Fruit fly (Drosophila melanogaster) whole organism, embryonic: Measurements from ENCODE around the gene SIFaR.
A peak's percentile ranks its signal among the peaks of the same experiment; 100 is the strongest.

Source experiments
- Atf-2 ChIP-seq: fragments of 200-800 bp; sonication (Bioruptor generic); optimal IDR thresholded peaks from 2 replicates; lab custom pipeline; 2016; ENCODE audit warnings: missing biosample characterization, missing genetic modification characterization
- Bgb ChIP-seq: fragments of 200-800 bp; sonication (Bioruptor generic); IDR thresholded peaks from 2 replicates; pipeline ENCODE4 v1.3.6; 2022; ENCODE audit warnings: missing biosample characterization, missing genetic modification characterization; ENCODE audit not compliant: partially characterized antibody
- CG1024 ChIP-seq: fragments of 200-800 bp; sonication (Bioruptor generic); IDR thresholded peaks from 2 replicates; pipeline ENCODE4 v1.3.6; 2022; ENCODE audit warnings: missing biosample characterization, missing genetic modification characterization
- CG11456 ChIP-seq: fragments of 200-800 bp; sonication (Bioruptor generic); IDR thresholded peaks from 3 replicates; pipeline ENCODE4 v1.3.6; 2022; ENCODE audit warnings: missing biosample characterization, missing genetic modification characterization
- CG11560 ChIP-seq: fragments of 200-800 bp; sonication (Bioruptor generic); IDR thresholded peaks from 3 replicates; pipeline ENCODE4 v1.3.6; 2022; ENCODE audit warnings: missing biosample characterization, missing genetic modification characterization
- CG12299 ChIP-seq: fragments of 200-800 bp; sonication (Bioruptor generic); optimal IDR thresholded peaks from 2 replicates; lab custom pipeline; 2018; ENCODE audit warnings: missing biosample characterization, mild to moderate bottlenecking, missing genetic modification characterization
- CG12744 ChIP-seq: fragments of 200-800 bp; sonication (Bioruptor generic); optimal IDR thresholded peaks from 2 replicates; lab custom pipeline; 2016; ENCODE audit warnings: missing biosample characterization, missing genetic modification characterization
- CG13624 ChIP-seq: fragments of 200-800 bp; sonication (Bioruptor generic); optimal IDR thresholded peaks from 2 replicates; lab custom pipeline; 2016; ENCODE audit warnings: missing biosample characterization, missing genetic modification characterization
- CG14965 ChIP-seq: fragments of 200-800 bp; sonication (Bioruptor generic); optimal IDR thresholded peaks from 2 replicates; lab custom pipeline; 2016; ENCODE audit warnings: missing biosample characterization, missing genetic modification characterization, borderline replicate concordance
- CG15011 ChIP-seq: fragments of 200-800 bp; sonication (Bioruptor generic); optimal IDR thresholded peaks from 3 replicates; lab custom pipeline; 2018; ENCODE audit warnings: missing biosample characterization, mild to moderate bottlenecking, missing genetic modification characterization
- CG1529 ChIP-seq: fragments of 200-800 bp; sonication (Bioruptor generic); optimal IDR thresholded peaks from 3 replicates; lab custom pipeline; 2018; ENCODE audit warnings: missing biosample characterization, missing genetic modification characterization
- CG15514 ChIP-seq: fragments of 200-800 bp; sonication (Bioruptor generic); optimal IDR thresholded peaks from 3 replicates; lab custom pipeline; 2017; ENCODE audit warnings: missing biosample characterization, missing genetic modification characterization, mild to moderate bottlenecking, moderate library complexity, missing genetic modification reagents
- CG15601 ChIP-seq: fragments of 200-800 bp; sonication (Bioruptor generic); optimal IDR thresholded peaks from 3 replicates; lab custom pipeline; 2019; ENCODE audit warnings: missing biosample characterization, mild to moderate bottlenecking, missing genetic modification characterization, moderate library complexity
- CG16863 ChIP-seq: fragments of 200-800 bp; sonication (Bioruptor generic); optimal IDR thresholded peaks from 3 replicates; lab custom pipeline; 2016; ENCODE audit warnings: missing biosample characterization, missing genetic modification characterization
- CG18011 ChIP-seq: fragments of 200-800 bp; sonication (Bioruptor generic); optimal IDR thresholded peaks from 2 replicates; lab custom pipeline; 2017; ENCODE audit warnings: missing biosample characterization, missing genetic modification characterization, mild to moderate bottlenecking, moderate library complexity, missing genotype
- CG2116 ChIP-seq: fragments of 200-800 bp; sonication (Bioruptor generic); optimal IDR thresholded peaks from 3 replicates; lab custom pipeline; 2018; ENCODE audit warnings: missing biosample characterization, mild to moderate bottlenecking, missing genetic modification characterization
- CG30431 ChIP-seq: fragments of 200-800 bp; sonication (Bioruptor generic); optimal IDR thresholded peaks from 2 replicates; lab custom pipeline; 2017; ENCODE audit warnings: missing biosample characterization, missing genetic modification characterization
- CG31365 ChIP-seq: fragments of 200-800 bp; sonication (Bioruptor generic); optimal IDR thresholded peaks from 2 replicates; lab custom pipeline; 2018; ENCODE audit warnings: missing biosample characterization, mild to moderate bottlenecking, missing genetic modification characterization
- CG31441 ChIP-seq: fragments of 200-800 bp; sonication (Bioruptor generic); IDR thresholded peaks from 2 replicates; pipeline ENCODE4 v1.3.6; 2022; ENCODE audit warnings: missing biosample characterization, missing genetic modification characterization
- CG32532 ChIP-seq: fragments of 200-800 bp; sonication (Bioruptor generic); IDR thresholded peaks from 2 replicates; pipeline ENCODE4 v1.3.6; 2022; ENCODE audit warnings: missing biosample characterization, missing genetic modification characterization
- CG4282 ChIP-seq: fragments of 200-800 bp; sonication (Bioruptor generic); optimal IDR thresholded peaks from 2 replicates; lab custom pipeline; 2016; ENCODE audit warnings: missing biosample characterization, missing genetic modification characterization
- CG4854 ChIP-seq: fragments of 200-800 bp; sonication (Bioruptor generic); optimal IDR thresholded peaks from 2 replicates; lab custom pipeline; 2016; ENCODE audit warnings: missing biosample characterization, missing genetic modification characterization, inconsistent platforms
- CG6175 ChIP-seq: fragments of 200-800 bp; sonication (Bioruptor generic); IDR thresholded peaks from 3 replicates; pipeline ENCODE4 v1.3.6; 2022; ENCODE audit warnings: missing biosample characterization, missing genetic modification characterization
- CG6813 ChIP-seq: fragments of 200-800 bp; sonication (Bioruptor generic); optimal IDR thresholded peaks from 2 replicates; lab custom pipeline; 2017; ENCODE audit warnings: missing biosample characterization, missing genetic modification characterization, mild to moderate bottlenecking, moderate library complexity, missing genetic modification reagents
- CG8359 ChIP-seq: fragments of 200-800 bp; sonication (Bioruptor generic); optimal IDR thresholded peaks from 2 replicates; lab custom pipeline; 2017; ENCODE audit warnings: missing biosample characterization, mild to moderate bottlenecking, missing genetic modification characterization, borderline replicate concordance
- Dbx ChIP-seq: fragments of 200-800 bp; sonication (Bioruptor generic); IDR thresholded peaks from 3 replicates; pipeline ENCODE4 v1.3.6; 2022; ENCODE audit warnings: missing biosample characterization, missing genetic modification characterization
- Doc3 ChIP-seq: fragments of 200-800 bp; sonication (Bioruptor generic); IDR thresholded peaks from 3 replicates; pipeline ENCODE4 v1.3.6; 2022; ENCODE audit warnings: missing biosample characterization, missing genetic modification characterization; ENCODE audit not compliant: partially characterized antibody
- Fer2 ChIP-seq: fragments of 200-800 bp; sonication (Bioruptor generic); optimal IDR thresholded peaks from 2 replicates; lab custom pipeline; 2018; ENCODE audit warnings: missing biosample characterization, mild to moderate bottlenecking, missing genetic modification characterization, moderate library complexity
- Fer3 ChIP-seq: fragments of 200-800 bp; sonication (Bioruptor generic); optimal IDR thresholded peaks from 2 replicates; lab custom pipeline; 2018; ENCODE audit warnings: missing biosample characterization, mild to moderate bottlenecking, missing genetic modification characterization, moderate library complexity
- Hr3 ChIP-seq: fragments of 200-800 bp; sonication (Bioruptor generic); optimal IDR thresholded peaks from 3 replicates; lab custom pipeline; 2016; ENCODE audit warnings: missing biosample characterization, missing genetic modification characterization
- NC2β ChIP-seq: fragments of 200-800 bp; sonication (Bioruptor generic); optimal IDR thresholded peaks from 2 replicates; lab custom pipeline; 2016; ENCODE audit warnings: missing biosample characterization, missing genetic modification characterization
- Neu2 ChIP-seq: fragments of 200-800 bp; sonication (Bioruptor generic); optimal IDR thresholded peaks from 3 replicates; lab custom pipeline; 2016; ENCODE audit warnings: missing biosample characterization, missing genetic modification characterization, borderline replicate concordance
- Ptx1 ChIP-seq: fragments of 200-800 bp; sonication (Bioruptor generic); IDR thresholded peaks from 2 replicates; pipeline ENCODE4 v1.3.6; 2022; ENCODE audit warnings: missing biosample characterization, missing genetic modification characterization
- Side ChIP-seq: fragments of 200-800 bp; sonication (Bioruptor generic); optimal IDR thresholded peaks from 2 replicates; lab custom pipeline; 2016; ENCODE audit warnings: missing biosample characterization, missing genetic modification characterization
- Ssrp ChIP-seq: fragments of 200-800 bp; sonication (Bioruptor generic); optimal IDR thresholded peaks from 2 replicates; lab custom pipeline; 2018; ENCODE audit warnings: missing biosample characterization, mild to moderate bottlenecking, missing genetic modification characterization, moderate library complexity
- Stat92E ChIP-seq, 3 experiments: fragments of >200 bp in 2 of 3; fragments of 200-800 bp in 1 of 3; sonication (Bioruptor generic) in 1 of 3; optimal IDR thresholded peaks; 2 replicates each; lab custom pipeline; 2017 to 2019; ENCODE audit warnings: missing biosample characterization in 3 of 3, missing genetic modification characterization in 3 of 3, mild to moderate bottlenecking in 1 of 3, moderate library complexity in 1 of 3
- Tbp ChIP-seq: fragments of >200 bp; optimal IDR thresholded peaks from 2 replicates; lab custom pipeline; 2018; ENCODE audit warnings: missing biosample characterization, missing genetic modification characterization
- disco-r ChIP-seq: fragments of 200-800 bp; sonication (Bioruptor generic); optimal IDR thresholded peaks from 2 replicates; lab custom pipeline; 2016; ENCODE audit warnings: missing biosample characterization, missing genetic modification characterization
- en ChIP-seq: fragments of 200-800 bp; sonication (Bioruptor generic); optimal IDR thresholded peaks from 2 replicates; lab custom pipeline; 2016; ENCODE audit warnings: missing biosample characterization, missing genetic modification characterization
- fd3F ChIP-seq: fragments of 200-800 bp; sonication (Bioruptor generic); optimal IDR thresholded peaks from 2 replicates; lab custom pipeline; 2018; ENCODE audit warnings: missing biosample characterization, mild to moderate bottlenecking, missing genetic modification characterization, moderate library complexity
- gcm ChIP-seq: fragments of 200-800 bp; sonication (Bioruptor generic); optimal IDR thresholded peaks from 2 replicates; lab custom pipeline; 2019; ENCODE audit warnings: missing biosample characterization, mild to moderate bottlenecking, missing genetic modification characterization, moderate library complexity
- ham ChIP-seq: fragments of 200-800 bp; sonication (Bioruptor generic); IDR thresholded peaks from 2 replicates; pipeline ENCODE4 v1.3.6; 2022; ENCODE audit warnings: missing biosample characterization, missing genetic modification characterization
- hkb ChIP-seq, 2 experiments: fragments of 200-800 bp in 1 of 2; fragments of >200 bp in 1 of 2; sonication (Bioruptor generic) in 1 of 2; IDR thresholded peaks in 1 of 2; optimal IDR thresholded peaks in 1 of 2; 2 replicates each; pipeline versions ENCODE4 v1.3.6 to Lab custom; 2017 to 2022; ENCODE audit warnings: missing biosample characterization in 1 of 2, missing genetic modification characterization in 1 of 2
- ind ChIP-seq: fragments of 200-800 bp; sonication (Bioruptor generic); optimal IDR thresholded peaks from 3 replicates; lab custom pipeline; 2016; ENCODE audit warnings: missing biosample characterization, missing genetic modification characterization
- p53 ChIP-seq: fragments of 200-800 bp; sonication (Bioruptor generic); optimal IDR thresholded peaks from 2 replicates; lab custom pipeline; 2016; ENCODE audit warnings: missing biosample characterization, missing genetic modification characterization
- repo ChIP-seq: fragments of 200-800 bp; sonication (Bioruptor generic); optimal IDR thresholded peaks from 2 replicates; lab custom pipeline; 2016; ENCODE audit warnings: missing biosample characterization, missing genetic modification characterization
- schlank ChIP-seq: fragments of 200-800 bp; sonication (Bioruptor generic); optimal IDR thresholded peaks from 2 replicates; lab custom pipeline; 2018; ENCODE audit warnings: missing biosample characterization, mild to moderate bottlenecking, missing genetic modification characterization
- seq ChIP-seq: fragments of 200-800 bp; sonication (Bioruptor generic); IDR thresholded peaks from 2 replicates; pipeline ENCODE4 v1.3.6; 2022; ENCODE audit warnings: missing biosample characterization, missing genetic modification characterization
- sisA ChIP-seq: fragments of 200-800 bp; sonication (Bioruptor generic); IDR thresholded peaks from 2 replicates; pipeline ENCODE4 v1.3.6; 2022; ENCODE audit warnings: missing biosample characterization, missing genetic modification characterization
- ssp ChIP-seq: fragments of 200-800 bp; sonication (Bioruptor generic); IDR thresholded peaks from 2 replicates; pipeline ENCODE4 v1.3.6; 2022; ENCODE audit warnings: missing biosample characterization, missing genetic modification characterization

SIFaR gene

dm6 chr3R:21297387-21297956 is 3.7 kb upstream of the SIFaR start (continued):
- TF ChIP-seq disco-r (GFP tag; lab: Kevin White, UChicago), result peak; percentile 71
- TF ChIP-seq CG31365 (tag; lab: Kevin White, UChicago), result peak; percentile 79
- no peak for TF ChIP-seq CG30431 (GFP tag; lab: Kevin White, UChicago)
- TF ChIP-seq Doc3 (GFP tag; lab: Robert Waterston, UW), result no peak
- TF ChIP-seq gcm (GFP tag; lab: Kevin White, UChicago), result peak; percentile 38
- TF ChIP-seq CG6813 (GFP tag; lab: Kevin White, UChicago), result peak; percentile 95
- TF ChIP-seq CG14965, result peak; percentile 72
- TF ChIP-seq seq, result no peak
- TF ChIP-seq Stat92E (GFP tag; optimal IDR thresholded peaks at IDR 0.05; lab: Kevin White, UChicago), result peak in 1 of 3 experiments; percentile 19
- peak; percentile 64 for TF ChIP-seq Fer3 (tag; lab: Kevin White, UChicago)
- no peak for TF ChIP-seq CG11456 (GFP tag; lab: Robert Waterston, UW)
- no peak for TF ChIP-seq CG1024 (GFP tag; lab: Robert Waterston, UW)
- peak; percentile 69 for TF ChIP-seq CG16863 (GFP tag; lab: Kevin White, UChicago)
- TF ChIP-seq CG31441, result no peak
- peak; percentile 72 for TF ChIP-seq CG18011 (GFP tag; lab: Kevin White, UChicago)
- no peak for TF ChIP-seq CG6175 (GFP tag; lab: Robert Waterston, UW)
- peak; percentile 5 for TF ChIP-seq en (GFP tag; lab: Kevin White, UChicago)
- TF ChIP-seq Atf-2 (GFP tag; lab: Kevin White, UChicago), result peak; percentile 48
- peak; percentile 9 for TF ChIP-seq Ssrp (tag; lab: Kevin White, UChicago)
- no peak for TF ChIP-seq ham (GFP tag; lab: Robert Waterston, UW)
- no peak for TF ChIP-seq Hr3 (GFP tag; lab: Kevin White, UChicago)
- no peak for TF ChIP-seq Ptx1
- peak; percentile 42 for TF ChIP-seq Neu2 (GFP tag; lab: Kevin White, UChicago)
- TF ChIP-seq sisA (GFP tag; lab: Robert Waterston, UW), result no peak
- TF ChIP-seq schlank, result peak; percentile 89
- no peak for TF ChIP-seq Dbx (GFP tag; lab: Robert Waterston, UW)
- peak; percentile 83 for TF ChIP-seq CG8359 (GFP tag; lab: Kevin White, UChicago)
- TF ChIP-seq repo (GFP tag; lab: Kevin White, UChicago), result peak; percentile 53
- peak; percentile 58 for TF ChIP-seq CG12744 (GFP tag; lab: Kevin White, UChicago)
- TF ChIP-seq CG11560 (tag; lab: Robert Waterston, UW), result no peak
- peak; percentile 64 for TF ChIP-seq CG1529 (GFP tag; lab: Kevin White, UChicago)
- TF ChIP-seq p53 (GFP tag; lab: Kevin White, UChicago), result peak; percentile 14
- no peak for TF ChIP-seq Tbp
- TF ChIP-seq CG32532, result no peak
- peak; percentile 24 for TF ChIP-seq Fer2 (tag; lab: Kevin White, UChicago)
- TF ChIP-seq fd3F (GFP tag; lab: Kevin White, UChicago), result peak; percentile 65
- no peak for TF ChIP-seq hkb (optimal IDR thresholded peaks at IDR 0.05; lab: Kevin White, UChicago)
- no peak for TF ChIP-seq hkb (GFP tag; IDR thresholded peaks at IDR 0.05; lab: Robert Waterston, UW)
- no peak for TF ChIP-seq ind
- no peak for TF ChIP-seq Bgb (GFP tag; lab: Robert Waterston, UW)
- peak; percentile 87 for TF ChIP-seq CG15011 (GFP tag; lab: Kevin White, UChicago)
- TF ChIP-seq CG13624 (GFP tag; lab: Kevin White, UChicago), result peak; percentile 78
- TF ChIP-seq CG4282, result peak; percentile 54
- TF ChIP-seq Side (GFP tag; lab: Kevin White, UChicago), result peak; percentile 85
- no peak for TF ChIP-seq ssp (GFP tag; lab: Robert Waterston, UW)
- TF ChIP-seq NC2β (GFP tag; lab: Kevin White, UChicago), result no peak
- peak; percentile 90 for TF ChIP-seq CG15601 (tag; lab: Kevin White, UChicago)
- peak; percentile 58 for TF ChIP-seq CG15514 (GFP tag; lab: Kevin White, UChicago)
- peak; percentile 42 for TF ChIP-seq CG2116 (GFP tag; lab: Kevin White, UChicago)
- peak; percentile 80 for TF ChIP-seq CG12299 (tag; lab: Kevin White, UChicago)
- TF ChIP-seq CG4854, result peak; percentile 68
